Worm (Caenorhabditis elegans): Measurements from ENCODE around the gene R144.3.

R144.3 gene

ce11 chrIII:5018116-5018689 is 3.6 kb upstream of the R144.3 start, which contains the start of gene wip-1 (continued):
- TF ChIP-seq tbx-2 (tag; optimal IDR thresholded peaks at IDR 0.05) (peak; percentile 95), fos-1 (tag; optimal IDR thresholded peaks at IDR 0.05) (peak; percentile 82)

ce11 chrIII:5020924-5021323 is 865 bp upstream of the R144.3 start, which contains the start of gene mdt-11:
Gene mdt-11, plus strand, starts transcription at chrIII:5021224.
- TF ChIP-seq skn-1 (tag; optimal IDR thresholded peaks at IDR 0.05): no peak
- no peak for TF ChIP-seq daf-12 (tag; optimal IDR thresholded peaks at IDR 0.05)
- no peak for TF ChIP-seq mdl-1 (tag; optimal IDR thresholded peaks at IDR 0.05)
- no peak for TF ChIP-seq ztf-4 (tag; optimal IDR thresholded peaks at IDR 0.05)
- TF ChIP-seq ZK546.5 (tag; optimal IDR thresholded peaks at IDR 0.05): no peak
- no peak for TF ChIP-seq nfya-1 (tag; optimal IDR thresholded peaks at IDR 0.05; ENCODE audit: insufficient read depth)
- no peak for TF ChIP-seq ama-1 (optimal IDR thresholded peaks at IDR 0.05)

ce11 chrIII:5022964-5023363 is 1.2 kb downstream of the R144.3 start, which contains the start of gene R144.13:
Gene R144.13, plus strand, starts transcription at chrIII:5023264.
- no peak for TF ChIP-seq ZK546.5 (tag; optimal IDR thresholded peaks at IDR 0.05)
- TF ChIP-seq pqm-1 (tag; optimal IDR thresholded peaks at IDR 0.05): no peak
- TF ChIP-seq elt-3 (tag; optimal IDR thresholded peaks at IDR 0.05): no peak
- TF ChIP-seq nhr-43 (tag; optimal IDR thresholded peaks at IDR 0.05; ENCODE audit: poor library complexity, severe bottlenecking): no peak
- no peak for TF ChIP-seq nfya-1 (tag; optimal IDR thresholded peaks at IDR 0.05; ENCODE audit: insufficient read depth)
- no peak for TF ChIP-seq nhr-67 (tag; optimal IDR thresholded peaks at IDR 0.05)
- no peak for TF ChIP-seq unc-62 (GFP tag; optimal IDR thresholded peaks at IDR 0.05)

- peak; percentile 16 for TF ChIP-seq ama-1 (optimal IDR thresholded peaks at IDR 0.05)
- TF ChIP-seq nhr-25 (tag; optimal IDR thresholded peaks at IDR 0.05): no peak
- no peak for TF ChIP-seq lsy-12 (tag; optimal IDR thresholded peaks at IDR 0.05)
- TF ChIP-seq R02D3.7 (tag; optimal IDR thresholded peaks at IDR 0.05): no peak
- TF ChIP-seq ceh-9 (tag; optimal IDR thresholded peaks at IDR 0.05): no peak
- TF ChIP-seq elt-1 (tag; optimal IDR thresholded peaks at IDR 0.05): no peak
- TF ChIP-seq pqm-1 (tag; optimal IDR thresholded peaks at IDR 0.05): no peak
- TF ChIP-seq nhr-67 (tag; optimal IDR thresholded peaks at IDR 0.05): no peak
- no peak for TF ChIP-seq fkh-10 (GFP tag; optimal IDR thresholded peaks at IDR 0.05)
Measured at ce11 chrIII:5023642-5024041, 1.9 kb downstream of the R144.3 start.

- TF ChIP-seq snpc-4 (tag; optimal IDR thresholded peaks at IDR 0.05) (no peak), ama-1 (optimal IDR thresholded peaks at IDR 0.05) (peak; percentile 31), elt-3 (tag; optimal IDR thresholded peaks at IDR 0.05) (no peak), unc-39 (tag; optimal IDR thresholded peaks at IDR 0.05) (no peak), pha-4 (tag; optimal IDR thresholded peaks at IDR 0.05) (peak; percentile 77), pqm-1 (tag; optimal IDR thresholded peaks at IDR 0.05) (peak; percentile 6), jun-1 (tag; optimal IDR thresholded peaks at IDR 0.05) (no peak), nhr-77 (tag; optimal IDR thresholded peaks at IDR 0.05) (no peak), elt-2 (tag; optimal IDR thresholded peaks at IDR 0.05) (peak; percentile 41), hmg-11 (tag; optimal IDR thresholded peaks at IDR 0.05) (peak; percentile 56), lin-39 (tag; optimal IDR thresholded peaks at IDR 0.05) (peak; percentile 86), nhr-43 (tag; optimal IDR thresholded peaks at IDR 0.05; ENCODE audit: poor library complexity, severe bottlenecking) (peak; percentile 42), skn-1 (tag; optimal IDR thresholded peaks at IDR 0.05) (peak; percentile 3), nhr-25 (tag; optimal IDR thresholded peaks at IDR 0.05) (peak; percentile 28), ztf-11 (tag; optimal IDR thresholded peaks at IDR 0.05) (no peak), fkh-2 (tag; optimal IDR thresholded peaks at IDR 0.05) (no peak), sea-2 (GFP tag; optimal IDR thresholded peaks at IDR 0.05) (peak; percentile 3), ceh-28 (tag; optimal IDR thresholded peaks at IDR 0.05) (peak; percentile 81), lin-15B (tag; optimal IDR thresholded peaks at IDR 0.05) (peak; percentile 80), nfya-1 (tag; optimal IDR thresholded peaks at IDR 0.05; ENCODE audit: insufficient read depth) (peak; percentile 87), nhr-23 (tag; optimal IDR thresholded peaks at IDR 0.05) (peak; percentile 34), mdl-1 (tag; optimal IDR thresholded peaks at IDR 0.05) (peak; percentile 20)
Measured at ce11 chrIII:5024393-5024964, 2.7 kb downstream of the R144.3 start, which contains the start of gene pcf-11. Gene pcf-11, plus strand, starts transcription at chrIII:5024914.
